Fruit fly (Drosophila melanogaster) Kc167 (cell line): Measurements from ENCODE around the gene CG32436.

Experiments used
- Myc ChIP-seq: fragments of >200 bp; optimal IDR thresholded peaks from 2 replicates; lab custom pipeline; 2017; ENCODE audit warnings: missing external identifiers
- Sin3A ChIP-seq: fragments of >200 bp; optimal IDR thresholded peaks from 2 replicates; lab custom pipeline; 2018; ENCODE audit warnings: missing external identifiers
- h ChIP-seq: fragments of >200 bp; optimal IDR thresholded peaks from 3 replicates; lab custom pipeline; 2018; ENCODE audit warnings: missing external identifiers
- insv ChIP-seq: fragments of >200 bp; optimal IDR thresholded peaks from 3 replicates; lab custom pipeline; 2018; ENCODE audit warnings: missing external identifiers
- psq ChIP-seq: fragments of >200 bp; optimal IDR thresholded peaks from 2 replicates; lab custom pipeline; 2017; ENCODE audit warnings: missing external identifiers
- ttk ChIP-seq: sonication (Bioruptor generic); optimal IDR thresholded peaks from 2 replicates; lab custom pipeline; 2017; ENCODE audit warnings: missing external identifiers

Gene CG32436

dm6 chr3L:21388824-21389223 is 45.0 kb downstream of the CG32436 start:
- TF ChIP-seq psq (no peak), ttk (lab: Kevin White, UChicago) (no peak), insv (lab: Kevin White, UChicago) (no peak), h (lab: Kevin White, UChicago) (no peak), Sin3A (lab: Kevin White, UChicago) (no peak), Myc (lab: Kevin White, UChicago) (no peak)

- TF ChIP-seq h (lab: Kevin White, UChicago) (no peak), insv (lab: Kevin White, UChicago) (no peak), psq (no peak), Sin3A (lab: Kevin White, UChicago) (no peak), ttk (lab: Kevin White, UChicago) (no peak), Myc (lab: Kevin White, UChicago) (no peak)
Observed at dm6 chr3L:21389758-21390157, 45.9 kb downstream of the CG32436 start.

- no peak for TF ChIP-seq psq
- TF ChIP-seq Myc (lab: Kevin White, UChicago): no peak
- no peak for TF ChIP-seq ttk (lab: Kevin White, UChicago)
- TF ChIP-seq h (lab: Kevin White, UChicago): no peak
- no peak for TF ChIP-seq insv (lab: Kevin White, UChicago)
- TF ChIP-seq Sin3A (lab: Kevin White, UChicago): no peak
Observed at dm6 chr3L:21390431-21390830, 46.6 kb downstream of the CG32436 start.

dm6 chr3L:21398156-21398555 is 54.3 kb downstream of the CG32436 start:
- TF ChIP-seq insv (lab: Kevin White, UChicago): no peak
- TF ChIP-seq Myc (lab: Kevin White, UChicago): no peak
- TF ChIP-seq h (lab: Kevin White, UChicago): no peak
- no peak for TF ChIP-seq Sin3A (lab: Kevin White, UChicago)
- no peak for TF ChIP-seq psq
- TF ChIP-seq ttk (lab: Kevin White, UChicago): no peak

dm6 chr3L:21400206-21400605 is 56.4 kb downstream of the CG32436 start:
- TF ChIP-seq psq: no peak
- no peak for TF ChIP-seq insv (lab: Kevin White, UChicago)
- no peak for TF ChIP-seq Myc (lab: Kevin White, UChicago)
- no peak for TF ChIP-seq h (lab: Kevin White, UChicago)

dm6 chr3L:21402552-21402951 is 58.7 kb downstream of the CG32436 start:
- TF ChIP-seq Sin3A (lab: Kevin White, UChicago) (no peak), psq (no peak), h (lab: Kevin White, UChicago) (no peak), Myc (lab: Kevin White, UChicago) (no peak), insv (lab: Kevin White, UChicago) (no peak), ttk (lab: Kevin White, UChicago) (no peak)
